Worm (Caenorhabditis elegans) whole organism, young adult: ENCODE results near the gene lgc-14.

Experiments used
- F57A8.1 ChIP-seq: fragments of 200-800 bp; sonication (Bioruptor generic); optimal IDR thresholded peaks from 2 replicates; lab custom pipeline; 2018; ENCODE audit warnings: mild to moderate bottlenecking, missing genetic modification characterization, moderate library complexity, missing compliant biosample characterization
- ZK185.1 ChIP-seq: sonication (generic microtip); optimal IDR thresholded peaks from 2 replicates; lab custom pipeline; 2016; ENCODE audit warnings: mild to moderate bottlenecking, missing genetic modification characterization, missing compliant biosample characterization; ENCODE audit not compliant: poor library complexity, severe bottlenecking
- ccch-3 ChIP-seq: fragments of 200-800 bp; sonication (Bioruptor generic); optimal IDR thresholded peaks from 2 replicates; lab custom pipeline; 2018; ENCODE audit warnings: mild to moderate bottlenecking, missing genetic modification characterization, missing compliant biosample characterization
- ceh-58 ChIP-seq: fragments of 200-800 bp; sonication (Bioruptor generic); IDR thresholded peaks from 2 replicates; pipeline ENCODE4 v1.3.6; 2022; ENCODE audit warnings: missing genetic modification characterization, missing compliant biosample characterization
- chd-7 ChIP-seq: sonication (generic microtip); optimal IDR thresholded peaks from 2 replicates; lab custom pipeline; 2016; ENCODE audit warnings: mild to moderate bottlenecking, missing genetic modification characterization, moderate library complexity, missing compliant biosample characterization
- lin-35 ChIP-seq, 3 experiments: fragments of 150-350 bp in 2 of 3; sonication (generic microtip) in 1 of 3; optimal IDR thresholded peaks; 2 replicates each; lab custom pipeline; 2014 to 2018; ENCODE audit warnings: missing biosample characterization in 3 of 3, missing genetic modification characterization in 3 of 3, missing genetic modification reagents in 3 of 3
- nfya-1 ChIP-seq: sonication (generic microtip); optimal IDR thresholded peaks from 2 replicates; lab custom pipeline; 2017; ENCODE audit warnings: antibody characterized with exemption, missing compliant biosample characterization, missing genetic modification characterization, borderline replicate concordance; ENCODE audit not compliant: insufficient read depth
- nhr-80 ChIP-seq: sonication (generic microtip); optimal IDR thresholded peaks from 2 replicates; lab custom pipeline; 2016; ENCODE audit warnings: missing genetic modification characterization, missing compliant biosample characterization
- nhr-90 ChIP-seq: sonication (generic microtip); optimal IDR thresholded peaks from 2 replicates; lab custom pipeline; 2016; ENCODE audit warnings: missing genotype, mild to moderate bottlenecking, missing genetic modification characterization, missing compliant biosample characterization
- unc-62 ChIP-seq: fragments of 150-350 bp; optimal IDR thresholded peaks from 2 replicates; lab custom pipeline; 2014; ENCODE audit warnings: missing biosample characterization, missing genetic modification reagents, missing genetic modification characterization

DNA sequence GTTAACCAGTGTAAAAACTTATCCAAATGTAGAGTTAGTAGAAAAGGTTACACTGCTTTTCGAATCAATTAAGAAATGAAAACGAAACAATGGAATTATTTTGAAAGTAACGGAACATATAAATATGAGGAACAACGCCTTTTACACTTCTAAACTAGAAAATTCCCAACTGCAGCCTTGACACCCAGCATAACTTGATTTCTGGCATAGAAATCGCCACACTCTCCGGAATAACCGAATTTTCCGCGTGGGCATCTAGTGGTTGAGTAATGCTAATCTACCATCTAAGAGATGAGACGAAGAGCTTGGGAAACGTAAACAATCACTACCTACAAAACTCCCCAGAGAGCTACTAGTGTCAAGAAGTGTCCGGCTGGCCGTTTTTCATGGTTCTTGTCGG lies 30.1 kb upstream of the lgc-14 start:
- TF ChIP-seq nhr-90 (no peak), nfya-1 (tag; lab: Kevin White, UChicago) (no peak), F57A8.1 (GFP tag; lab: Kevin White, UChicago) (no peak), chd-7 (tag; lab: Kevin White, UChicago) (no peak), nhr-80 (no peak), unc-62 (GFP tag; lab: Kevin White, UChicago) (no peak), ccch-3 (GFP tag; lab: Kevin White, UChicago) (no peak), lin-35 (GFP tag; optimal IDR thresholded peaks at IDR 0.05; lab: Kevin White, UChicago) (no peak), ZK185.1 (tag; lab: Kevin White, UChicago) (no peak), ceh-58 (no peak)
